Fruit fly (Drosophila melanogaster) whole organism, embryonic: ENCODE measurements around the gene CalpB.

Experiments used
- Aef1 ChIP-seq: fragments of 200-800 bp; sonication (Bioruptor generic); IDR thresholded peaks from 3 replicates; pipeline ENCODE4 v1.3.6; 2022; ENCODE audit warnings: missing biosample characterization, missing genetic modification characterization
- Antp ChIP-seq: fragments of 200-800 bp; sonication (Bioruptor generic); optimal IDR thresholded peaks from 3 replicates; lab custom pipeline; 2016; ENCODE audit warnings: missing biosample characterization, missing genetic modification characterization
- BtbVII ChIP-seq: fragments of 200-800 bp; sonication (Bioruptor generic); optimal IDR thresholded peaks from 3 replicates; lab custom pipeline; 2017; ENCODE audit warnings: missing biosample characterization, mild to moderate bottlenecking, missing genetic modification characterization
- CG10274 ChIP-seq: fragments of 200-800 bp; sonication (Bioruptor generic); optimal IDR thresholded peaks from 3 replicates; lab custom pipeline; 2017; ENCODE audit warnings: missing biosample characterization, mild to moderate bottlenecking, missing genetic modification characterization
- CG10959 ChIP-seq: fragments of 200-800 bp; sonication (Bioruptor generic); IDR thresholded peaks from 2 replicates; pipeline ENCODE4 v1.3.6; 2022; ENCODE audit warnings: missing biosample characterization, missing genetic modification characterization
- CG11696 ChIP-seq: fragments of 200-800 bp; sonication (Bioruptor generic); IDR thresholded peaks from 2 replicates; pipeline ENCODE4 v1.3.6; 2022; ENCODE audit warnings: missing biosample characterization, missing genetic modification characterization
- CG12104 ChIP-seq: fragments of 200-800 bp; sonication (Bioruptor generic); optimal IDR thresholded peaks from 3 replicates; lab custom pipeline; 2016; ENCODE audit warnings: missing biosample characterization, missing genetic modification characterization
- CG12769 ChIP-seq: fragments of 200-800 bp; sonication (Bioruptor generic); optimal IDR thresholded peaks from 2 replicates; lab custom pipeline; 2019; ENCODE audit warnings: missing biosample characterization, mild to moderate bottlenecking, missing genetic modification characterization, moderate library complexity
- CG13775 ChIP-seq: fragments of 200-800 bp; sonication (Bioruptor generic); optimal IDR thresholded peaks from 3 replicates; lab custom pipeline; 2017; ENCODE audit warnings: missing biosample characterization, mild to moderate bottlenecking, missing genetic modification characterization
- CG14050 ChIP-seq: fragments of 200-800 bp; sonication (Bioruptor generic); IDR thresholded peaks from 3 replicates; pipeline ENCODE4 v1.3.6; 2022; ENCODE audit warnings: missing biosample characterization, missing genetic modification characterization
- CG14667 ChIP-seq: fragments of 200-800 bp; sonication (Bioruptor generic); IDR thresholded peaks from 2 replicates; pipeline ENCODE4 v1.3.6; 2022; ENCODE audit warnings: missing biosample characterization, missing genetic modification characterization
- CG15011 ChIP-seq: fragments of 200-800 bp; sonication (Bioruptor generic); optimal IDR thresholded peaks from 3 replicates; lab custom pipeline; 2018; ENCODE audit warnings: missing biosample characterization, mild to moderate bottlenecking, missing genetic modification characterization
- CG16779 ChIP-seq: fragments of 200-800 bp; sonication (Bioruptor generic); IDR thresholded peaks from 2 replicates; pipeline ENCODE4 v1.3.6; 2022; ENCODE audit warnings: missing biosample characterization, missing genetic modification characterization
- CG17829 ChIP-seq: fragments of 200-800 bp; optimal IDR thresholded peaks from 2 replicates; lab custom pipeline; 2019; ENCODE audit warnings: missing biosample characterization, mild to moderate bottlenecking, missing genetic modification characterization, moderate library complexity
- CG2678 ChIP-seq: fragments of 200-800 bp; sonication (Bioruptor generic); optimal IDR thresholded peaks from 3 replicates; lab custom pipeline; 2019; ENCODE audit warnings: missing biosample characterization, mild to moderate bottlenecking, missing genetic modification characterization, moderate library complexity
- CG31224 ChIP-seq: fragments of 200-800 bp; sonication (Bioruptor generic); IDR thresholded peaks from 2 replicates; pipeline ENCODE4 v1.3.6; 2022; ENCODE audit warnings: missing biosample characterization, missing genetic modification characterization
- CG3838 ChIP-seq: fragments of 200-800 bp; sonication (Bioruptor generic); optimal IDR thresholded peaks from 3 replicates; lab custom pipeline; 2016; ENCODE audit warnings: missing biosample characterization, missing genetic modification characterization
- CG6272 ChIP-seq: fragments of 200-800 bp; sonication (Bioruptor generic); IDR thresholded peaks from 2 replicates; pipeline ENCODE4 v1.3.6; 2022; ENCODE audit warnings: missing biosample characterization, missing genetic modification characterization
- CG6689 ChIP-seq: fragments of 200-800 bp; sonication (Bioruptor generic); IDR thresholded peaks from 2 replicates; pipeline ENCODE4 v1.3.6; 2022; ENCODE audit warnings: missing biosample characterization, missing genetic modification characterization
- CG7372 ChIP-seq: fragments of 200-800 bp; sonication (Bioruptor generic); IDR thresholded peaks from 2 replicates; pipeline ENCODE4 v1.3.6; 2022; ENCODE audit warnings: missing biosample characterization, missing genetic modification characterization
- CG8388 ChIP-seq: fragments of 200-800 bp; sonication (Bioruptor generic); optimal IDR thresholded peaks from 2 replicates; lab custom pipeline; 2019; ENCODE audit warnings: missing biosample characterization, mild to moderate bottlenecking, missing genetic modification characterization, moderate library complexity
- CG9609 ChIP-seq: fragments of 200-800 bp; sonication (Bioruptor generic); optimal IDR thresholded peaks from 3 replicates; lab custom pipeline; 2016; ENCODE audit warnings: missing biosample characterization, missing genetic modification characterization
- CG9876 ChIP-seq: fragments of 200-800 bp; sonication (Bioruptor generic); optimal IDR thresholded peaks from 2 replicates; lab custom pipeline; 2016; ENCODE audit warnings: missing biosample characterization, missing genetic modification characterization
- CoRest ChIP-seq: fragments of 200-800 bp; sonication (Bioruptor generic); optimal IDR thresholded peaks from 3 replicates; lab custom pipeline; 2018; ENCODE audit warnings: missing biosample characterization, mild to moderate bottlenecking, missing genetic modification characterization, moderate library complexity
- Dip2 ChIP-seq: fragments of 200-800 bp; sonication (Bioruptor generic); IDR thresholded peaks from 2 replicates; pipeline ENCODE4 v1.3.6; 2022; ENCODE audit warnings: missing biosample characterization, missing genetic modification characterization
- Fer1 ChIP-seq: fragments of 200-800 bp; sonication (Bioruptor generic); optimal IDR thresholded peaks from 2 replicates; lab custom pipeline; 2017; ENCODE audit warnings: missing biosample characterization, mild to moderate bottlenecking, missing genetic modification characterization
- Ravus ChIP-seq: fragments of 200-800 bp; sonication (Bioruptor generic); IDR thresholded peaks from 2 replicates; pipeline ENCODE4 v1.3.6; 2022; ENCODE audit warnings: missing biosample characterization, missing genetic modification characterization
- ap ChIP-seq: fragments of 200-800 bp; sonication (Bioruptor generic); IDR thresholded peaks from 2 replicates; pipeline ENCODE4 v1.3.6; 2022; ENCODE audit warnings: missing biosample characterization, missing genetic modification characterization
- bbx ChIP-seq: fragments of 200-800 bp; sonication (Bioruptor generic); IDR thresholded peaks from 2 replicates; pipeline ENCODE4 v1.3.6; 2022; ENCODE audit warnings: missing biosample characterization, missing genetic modification characterization; ENCODE audit not compliant: partially characterized antibody
- chinmo ChIP-seq: fragments of 200-800 bp; sonication (Bioruptor generic); IDR thresholded peaks from 4 replicates; pipeline ENCODE4 v1.3.6; 2022; ENCODE audit warnings: missing biosample characterization, missing genetic modification characterization; ENCODE audit not compliant: partially characterized antibody
- corto ChIP-seq: fragments of 200-800 bp; sonication (Bioruptor generic); optimal IDR thresholded peaks from 2 replicates; lab custom pipeline; 2016; ENCODE audit warnings: missing biosample characterization, mild to moderate bottlenecking, missing genetic modification characterization, moderate library complexity
- da ChIP-seq: fragments of 200-800 bp; sonication (Bioruptor generic); optimal IDR thresholded peaks from 2 replicates; lab custom pipeline; 2016; ENCODE audit warnings: missing biosample characterization, missing genetic modification characterization
- dysf ChIP-seq: fragments of 200-800 bp; sonication (Bioruptor generic); IDR thresholded peaks from 3 replicates; pipeline ENCODE4 v1.3.6; 2022; ENCODE audit warnings: missing biosample characterization, missing genetic modification characterization
- ems ChIP-seq: fragments of 200-800 bp; sonication (Bioruptor generic); optimal IDR thresholded peaks from 3 replicates; lab custom pipeline; 2016; ENCODE audit warnings: missing biosample characterization, missing genetic modification characterization
- esg ChIP-seq: fragments of 200-800 bp; sonication (Bioruptor generic); conservative IDR thresholded peaks from 2 replicates; pipeline ENCODE4 v1.3.6; 2022; ENCODE audit warnings: missing biosample characterization, missing genetic modification characterization
- fd96Cb ChIP-seq: fragments of 200-800 bp; sonication (Bioruptor generic); optimal IDR thresholded peaks from 2 replicates; lab custom pipeline; 2018; ENCODE audit warnings: missing biosample characterization, mild to moderate bottlenecking, missing genetic modification characterization, moderate library complexity
- ftz-f1 ChIP-seq: fragments of 200-800 bp; sonication (Bioruptor generic); optimal IDR thresholded peaks from 2 replicates; lab custom pipeline; 2016; ENCODE audit warnings: missing biosample characterization, missing genetic modification characterization
- gt ChIP-seq: fragments of 200-800 bp; sonication (Bioruptor generic); IDR thresholded peaks from 2 replicates; pipeline ENCODE4 v1.3.6; 2022; ENCODE audit warnings: missing biosample characterization, missing genetic modification characterization
- hb ChIP-seq: fragments of 200-800 bp; sonication (Bioruptor generic); IDR thresholded peaks from 3 replicates; pipeline ENCODE4 v1.3.6; 2022; ENCODE audit warnings: missing biosample characterization, missing genetic modification characterization; ENCODE audit not compliant: partially characterized antibody
- jing ChIP-seq: fragments of 200-800 bp; sonication (Bioruptor generic); optimal IDR thresholded peaks from 2 replicates; lab custom pipeline; 2018; ENCODE audit warnings: missing biosample characterization, mild to moderate bottlenecking, missing genetic modification characterization
- ken ChIP-seq: fragments of 200-800 bp; sonication (Bioruptor generic); IDR thresholded peaks from 3 replicates; pipeline ENCODE4 v1.3.6; 2022; ENCODE audit warnings: missing biosample characterization, missing genetic modification characterization
- kni ChIP-seq: fragments of 200-800 bp; sonication (Bioruptor generic); optimal IDR thresholded peaks from 3 replicates; lab custom pipeline; 2017; ENCODE audit warnings: mild to moderate bottlenecking, missing biosample characterization, missing genetic modification reagents, missing genetic modification characterization
- lab ChIP-seq: fragments of 200-800 bp; sonication (Bioruptor generic); optimal IDR thresholded peaks from 3 replicates; lab custom pipeline; 2017; ENCODE audit warnings: missing biosample characterization, missing genetic modification characterization, mild to moderate bottlenecking, moderate library complexity, missing genetic modification reagents
- lola ChIP-seq, 3 experiments: fragments of >200 bp in 2 of 3; fragments of 200-800 bp in 1 of 3; sonication (Bioruptor generic) in 1 of 3; optimal IDR thresholded peaks; 2 replicates each; lab custom pipeline; 2017 to 2019; ENCODE audit warnings: missing biosample characterization in 3 of 3, missing genetic modification characterization in 3 of 3, mild to moderate bottlenecking in 1 of 3, moderate library complexity in 1 of 3
- nau ChIP-seq: fragments of 200-800 bp; sonication (Bioruptor generic); optimal IDR thresholded peaks from 3 replicates; lab custom pipeline; 2017; ENCODE audit warnings: missing biosample characterization, mild to moderate bottlenecking, missing genetic modification characterization, missing genetic modification reagents
- oc ChIP-seq: fragments of 200-800 bp; sonication (Bioruptor generic); optimal IDR thresholded peaks from 2 replicates; lab custom pipeline; 2018; ENCODE audit warnings: missing biosample characterization, mild to moderate bottlenecking, missing genetic modification characterization, moderate library complexity
- run ChIP-seq: fragments of 200-800 bp; sonication (Bioruptor generic); optimal IDR thresholded peaks from 3 replicates; lab custom pipeline; 2018; ENCODE audit warnings: missing biosample characterization, mild to moderate bottlenecking, missing genetic modification characterization
- seq ChIP-seq: fragments of 200-800 bp; sonication (Bioruptor generic); IDR thresholded peaks from 2 replicates; pipeline ENCODE4 v1.3.6; 2022; ENCODE audit warnings: missing biosample characterization, missing genetic modification characterization
- sim ChIP-seq: fragments of 200-800 bp; sonication (Bioruptor generic); IDR thresholded peaks from 2 replicates; pipeline ENCODE4 v1.3.6; 2022; ENCODE audit warnings: missing biosample characterization, missing genetic modification characterization
- ttk ChIP-seq: fragments of 200-800 bp; sonication (Bioruptor generic); IDR thresholded peaks from 2 replicates; pipeline ENCODE4 v2.1.2; 2022; ENCODE audit warnings: missing biosample characterization, missing genetic modification characterization

The CalpB gene

DNA sequence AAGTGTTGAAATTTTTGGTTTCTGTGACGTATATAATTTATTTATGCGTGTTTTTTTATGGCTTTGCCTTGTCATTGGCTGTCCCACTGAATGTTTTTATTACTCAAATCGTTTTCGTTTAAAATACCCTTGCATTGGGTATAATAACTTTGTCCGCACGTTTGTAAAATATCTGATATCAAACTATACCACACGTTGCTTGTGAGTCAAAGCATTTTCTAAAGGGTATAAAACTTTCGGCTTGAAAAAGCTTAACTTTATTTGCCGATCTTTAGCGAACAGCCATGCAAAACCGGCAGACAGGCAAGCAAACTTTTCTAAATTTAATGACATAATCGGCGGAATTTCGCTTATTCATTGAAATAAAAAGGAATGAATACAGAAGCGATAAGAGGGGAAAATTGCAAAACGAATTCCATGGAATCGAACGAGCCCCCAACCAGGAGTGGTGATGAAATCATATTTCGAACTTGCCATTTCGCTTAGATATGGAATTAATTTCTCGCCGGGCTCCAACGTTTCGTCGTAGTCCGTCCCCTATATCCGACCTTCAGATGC lies 41.1 kb upstream of the CalpB start (continued):
- no peak for TF ChIP-seq sim (GFP tag; lab: Robert Waterston, UW)
- 0 out of 2 replicates have a peak, but pooled peaks have one; percentile 33 for TF ChIP-seq CG16779
- no peak for TF ChIP-seq ap (GFP tag; lab: Robert Waterston, UW)
- no peak for TF ChIP-seq CG14667
- peak; percentile 42 for TF ChIP-seq BtbVII
- no peak for TF ChIP-seq oc (tag; lab: Kevin White, UChicago)
- peak; percentile 53; the same call in 1 of the 2 replicates for TF ChIP-seq CG7372
- no peak for TF ChIP-seq run (tag; lab: Kevin White, UChicago)
- peak; percentile 57 for TF ChIP-seq CoRest (tag; lab: Kevin White, UChicago)
- peak; percentile 63; the same call in 1 of the 2 replicates for TF ChIP-seq CG11696 (GFP tag; lab: Robert Waterston, UW)
- TF ChIP-seq fd96Cb = peak; percentile 3
- TF ChIP-seq CG14050 (GFP tag; lab: Robert Waterston, UW) = no peak
- TF ChIP-seq Fer1 (GFP tag; lab: Kevin White, UChicago) = peak; percentile 60
- TF ChIP-seq CG12104 (GFP tag; lab: Kevin White, UChicago) = no peak
- TF ChIP-seq CG17829 (tag; lab: Kevin White, UChicago) = peak; percentile 9
- peak; percentile 76 for TF ChIP-seq lab (GFP tag; lab: Kevin White, UChicago)
- no peak for TF ChIP-seq jing
- peak; percentile 18 for TF ChIP-seq Ravus (GFP tag; lab: Robert Waterston, UW)
- no peak for TF ChIP-seq CG9876 (GFP tag; lab: Kevin White, UChicago)
- no peak for TF ChIP-seq CG8388
- TF ChIP-seq CG10959 = no peak
- peak; percentile 79 for TF ChIP-seq CG12769 (tag; lab: Kevin White, UChicago)
- peak; percentile 49; the same call in 1 of the 2 replicates for TF ChIP-seq seq (GFP tag; lab: Robert Waterston, UW)
- no peak for TF ChIP-seq hb (GFP tag; lab: Robert Waterston, UW)
- TF ChIP-seq kni = no peak
- no peak for TF ChIP-seq bbx (GFP tag; lab: Robert Waterston, UW)
- TF ChIP-seq CG13775 (GFP tag; lab: Kevin White, UChicago) = no peak
- TF ChIP-seq nau (GFP tag; lab: Kevin White, UChicago) = peak; percentile 26
- no peak for TF ChIP-seq ftz-f1 (GFP tag; lab: Kevin White, UChicago)
- peak; percentile 24 for TF ChIP-seq CG10274
- no peak for TF ChIP-seq CG6272
- TF ChIP-seq CG9609 (GFP tag; lab: Kevin White, UChicago) = peak; percentile 48
- TF ChIP-seq ken (GFP tag; lab: Robert Waterston, UW) = no peak
- 0 out of 2 replicates have a peak, but pooled peaks have one; percentile 22 for TF ChIP-seq CG6689
- no peak for TF ChIP-seq Dip2 (GFP tag; lab: Robert Waterston, UW)
- no peak for TF ChIP-seq chinmo
- peak; percentile 48 for TF ChIP-seq ttk (GFP tag; lab: Robert Waterston, UW)
- no peak for TF ChIP-seq corto (GFP tag; lab: Kevin White, UChicago)
- TF ChIP-seq CG3838 = no peak
- TF ChIP-seq dysf (GFP tag; lab: Robert Waterston, UW) = peak; percentile 57; the same call in 2 of the 3 replicates
- peak; percentile 13 for TF ChIP-seq CG15011 (GFP tag; lab: Kevin White, UChicago)
- no peak for TF ChIP-seq lola (GFP tag; optimal IDR thresholded peaks at IDR 0.05; lab: Kevin White, UChicago)
- peak; percentile 22 for TF ChIP-seq Antp (GFP tag; lab: Kevin White, UChicago)
- peak; percentile 69 for TF ChIP-seq CG2678 (tag; lab: Kevin White, UChicago)
- TF ChIP-seq ems (GFP tag; lab: Kevin White, UChicago) = peak; percentile 37
- TF ChIP-seq CG31224 (GFP tag; lab: Robert Waterston, UW) = peak; percentile 47; the same call in 1 of the 2 replicates
- TF ChIP-seq gt (GFP tag; lab: Robert Waterston, UW) = 0 out of 2 replicates have a peak, but pooled peaks have one; percentile 8
- no peak for TF ChIP-seq da (GFP tag; lab: Kevin White, UChicago)
- 0 out of 2 replicates have a peak, but pooled peaks have one; percentile 28 for TF ChIP-seq esg (GFP tag; lab: Robert Waterston, UW)
- peak; percentile 37; the same call in 1 of the 3 replicates for TF ChIP-seq Aef1 (GFP tag; lab: Robert Waterston, UW)
